Worm (Caenorhabditis elegans) whole organism, late embryonic: ENCODE measurements around the gene odd-2.

Experiments used
- C08G9.2 ChIP-seq: sonication (generic microtip); optimal IDR thresholded peaks from 2 replicates; lab custom pipeline; 2016; ENCODE audit warnings: mild to moderate bottlenecking, missing genetic modification characterization, moderate library complexity, missing compliant biosample characterization
- ceh-48 ChIP-seq: sonication (generic microtip); optimal IDR thresholded peaks from 2 replicates; lab custom pipeline; 2016; ENCODE audit warnings: missing genetic modification characterization, inconsistent platforms, missing compliant biosample characterization
- elt-2 ChIP-seq: sonication (generic microtip); optimal IDR thresholded peaks from 2 replicates; lab custom pipeline; 2016; ENCODE audit warnings: missing genetic modification reagents, missing genetic modification characterization, missing compliant biosample characterization
- eyg-1 ChIP-seq: sonication (generic microtip); optimal IDR thresholded peaks from 2 replicates; lab custom pipeline; 2016; ENCODE audit warnings: missing genotype, missing genetic modification characterization, missing compliant biosample characterization
- rnt-1 ChIP-seq: sonication (generic microtip); optimal IDR thresholded peaks from 2 replicates; lab custom pipeline; 2016; ENCODE audit warnings: missing genetic modification characterization, missing compliant biosample characterization
- unc-42 ChIP-seq: sonication (generic microtip); optimal IDR thresholded peaks from 2 replicates; lab custom pipeline; 2016; ENCODE audit warnings: missing genotype, missing genetic modification characterization, missing compliant biosample characterization
- unc-55 ChIP-seq: sonication (generic microtip); optimal IDR thresholded peaks from 2 replicates; lab custom pipeline; 2017; ENCODE audit warnings: missing biosample characterization, missing genetic modification reagents, missing genetic modification characterization

DNA sequence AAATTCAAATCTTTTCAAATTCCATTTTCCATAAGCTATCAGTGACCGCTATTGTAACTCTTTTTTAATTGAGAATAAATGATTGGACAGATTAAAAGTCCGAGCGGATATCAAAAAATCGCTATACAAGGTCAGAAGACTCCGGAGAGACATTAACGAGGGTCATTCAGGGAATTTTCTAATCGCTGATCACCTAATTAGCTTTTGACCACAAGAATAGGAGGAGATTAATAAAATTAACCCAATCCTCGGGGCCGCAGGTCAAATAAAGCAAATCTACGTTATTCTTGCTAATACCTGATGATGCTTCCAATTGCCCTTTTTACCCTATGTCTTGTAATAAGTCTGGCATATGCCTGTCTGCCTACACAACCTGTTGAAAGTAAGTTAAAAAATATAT is 13.3 kb upstream of the odd-2 start, which contains the start of gene T25B2.1:
- TF ChIP-seq unc-55 (GFP tag; lab: Kevin White, UChicago) (no peak), rnt-1 (tag; lab: Kevin White, UChicago) (no peak), ceh-48 (no peak), elt-2 (no peak), eyg-1 (tag; lab: Kevin White, UChicago) (no peak), unc-42 (tag; lab: Kevin White, UChicago) (no peak), C08G9.2 (tag; lab: Kevin White, UChicago) (no peak)
